Worm (Caenorhabditis elegans) whole organism, early embryonic: ENCODE measurements around the gene R04F11.3.

Experiments used
- F13C5.2 ChIP-seq: sonication (generic microtip); optimal IDR thresholded peaks from 2 replicates; lab custom pipeline; 2017; ENCODE audit warnings: mild to moderate bottlenecking, missing genetic modification characterization, inconsistent platforms, missing compliant biosample characterization
- ama-1 ChIP-seq: fragments of 150-350 bp; optimal IDR thresholded peaks from 2 replicates; lab custom pipeline; 2014
- ets-7 ChIP-seq: sonication (generic microtip); optimal IDR thresholded peaks from 2 replicates; lab custom pipeline; 2016; ENCODE audit warnings: missing genotype, missing genetic modification characterization, missing compliant biosample characterization
- hmg-4 ChIP-seq: fragments of 200-800 bp; sonication (Bioruptor generic); optimal IDR thresholded peaks from 2 replicates; lab custom pipeline; 2018; ENCODE audit warnings: mild to moderate bottlenecking, missing genetic modification characterization, missing compliant biosample characterization
- hnd-1 ChIP-seq: sonication (generic microtip); optimal IDR thresholded peaks from 2 replicates; lab custom pipeline; 2016; ENCODE audit warnings: missing genetic modification characterization, missing compliant biosample characterization
- scrt-1 ChIP-seq: fragments of 200-800 bp; sonication (Bioruptor generic); IDR thresholded peaks from 2 replicates; pipeline ENCODE4 v1.3.6; 2022; ENCODE audit warnings: missing genetic modification characterization, missing compliant biosample characterization
- tbx-37 ChIP-seq: fragments of 200-800 bp; sonication (Bioruptor generic); conservative IDR thresholded peaks from 2 replicates; pipeline ENCODE4 v1.3.6; 2022; ENCODE audit warnings: missing genetic modification reagents, missing genetic modification characterization, missing compliant biosample characterization

- TF ChIP-seq ets-7 (tag; lab: Kevin White, UChicago) (no peak), scrt-1 (no peak), ama-1 (lab: Kevin White, UChicago) (no peak), F13C5.2 (tag; lab: Kevin White, UChicago) (no peak), tbx-37 (GFP tag; lab: Robert Waterston, UW) (no peak), hmg-4 (GFP tag; lab: Kevin White, UChicago) (peak; percentile 2), hnd-1 (tag; lab: Kevin White, UChicago) (no peak)
Observed at ce11 chrV:12295015-12295414, 22.0 kb downstream of the R04F11.3 start.
